Fruit fly (Drosophila melanogaster): ENCODE results near the gene Or85a.

dm6 chr3R:8303848-8304247 lies 17.7 kb upstream of the Or85a start, which contains the start of gene nac:
- TF ChIP-seq EcR (GFP tag; optimal IDR thresholded peaks at IDR 0.05) (no peak), psq (optimal IDR thresholded peaks at IDR 0.05) (no peak), CG8478 (optimal IDR thresholded peaks at IDR 0.05) (no peak), Dll (optimal IDR thresholded peaks at IDR 0.05) (no peak), usp (GFP tag; optimal IDR thresholded peaks at IDR 0.05) (no peak)
